Worm (Caenorhabditis elegans) whole organism, L1 larva: Measurements from ENCODE around the gene mtm-5.

Source experiments
- aha-1 ChIP-seq: fragments of 150-350 bp; optimal IDR thresholded peaks from 2 replicates; lab custom pipeline; 2014; ENCODE audit warnings: missing biosample characterization, missing genetic modification characterization
- ama-1 ChIP-seq: fragments of 150-350 bp; optimal IDR thresholded peaks from 2 replicates; lab custom pipeline; 2014
- ceh-63 ChIP-seq: fragments of 200-800 bp; sonication (Bioruptor generic); optimal IDR thresholded peaks from 2 replicates; lab custom pipeline; 2018; ENCODE audit warnings: mild to moderate bottlenecking, missing genetic modification characterization, missing compliant biosample characterization
- ceh-82 ChIP-seq, 3 experiments: fragments of 150-350 bp in 1 of 3; sonication (generic microtip) in 2 of 3; optimal IDR thresholded peaks; 2 replicates each; lab custom pipeline; 2014 to 2017; ENCODE audit warnings: missing biosample characterization in 3 of 3, missing genetic modification characterization in 3 of 3
- lin-13 ChIP-seq: fragments of 150-350 bp; optimal IDR thresholded peaks from 2 replicates; lab custom pipeline; 2014; ENCODE audit warnings: missing biosample characterization, missing genetic modification reagents, missing genetic modification characterization
- lir-3 ChIP-seq: sonication (generic microtip); optimal IDR thresholded peaks from 2 replicates; lab custom pipeline; 2016; ENCODE audit warnings: mild to moderate bottlenecking, missing genetic modification characterization, moderate library complexity, missing compliant biosample characterization; ENCODE audit not compliant: poor library complexity
- nhr-11 ChIP-seq: fragments of 150-350 bp; optimal IDR thresholded peaks from 2 replicates; lab custom pipeline; 2014; ENCODE audit warnings: missing biosample characterization, missing genetic modification characterization
- nhr-28 ChIP-seq: fragments of 150-350 bp; optimal IDR thresholded peaks from 2 replicates; lab custom pipeline; 2014; ENCODE audit warnings: missing biosample characterization, missing genetic modification characterization
- nhr-77 ChIP-seq: fragments of 150-350 bp; optimal IDR thresholded peaks from 2 replicates; lab custom pipeline; 2014; ENCODE audit warnings: missing biosample characterization, missing genetic modification characterization
- sox-4 ChIP-seq: sonication (generic microtip); optimal IDR thresholded peaks from 2 replicates; lab custom pipeline; 2016; ENCODE audit warnings: missing genetic modification characterization, missing compliant biosample characterization
- tlp-1 ChIP-seq: fragments of 150-350 bp; optimal IDR thresholded peaks from 2 replicates; lab custom pipeline; 2014; ENCODE audit warnings: missing biosample characterization, missing genetic modification characterization
- ztf-11 ChIP-seq, 2 experiments: sonication (generic microtip); optimal IDR thresholded peaks; 2 replicates each; lab custom pipeline; 2016 to 2017; ENCODE audit warnings: missing genetic modification characterization in 2 of 2, missing biosample characterization in 1 of 2, missing compliant biosample characterization in 1 of 2

- no peak for TF ChIP-seq tlp-1 (tag; lab: Kevin White, UChicago)
- no peak for TF ChIP-seq ceh-82 (tag; optimal IDR thresholded peaks at IDR 0.05; lab: Kevin White, UChicago)
- no peak for TF ChIP-seq nhr-77 (tag; lab: Kevin White, UChicago)
- no peak for TF ChIP-seq nhr-28 (tag; lab: Kevin White, UChicago)
- no peak for TF ChIP-seq aha-1 (tag; lab: Kevin White, UChicago)
- TF ChIP-seq lin-13 = no peak
- no peak for TF ChIP-seq ama-1
- TF ChIP-seq ztf-11 (tag; optimal IDR thresholded peaks at IDR 0.05; lab: Kevin White, UChicago) = no peak
- no peak for TF ChIP-seq lir-3 (tag; lab: Kevin White, UChicago)
- no peak for TF ChIP-seq ceh-63
- no peak for TF ChIP-seq nhr-11 (tag; lab: Kevin White, UChicago)
- no peak for TF ChIP-seq sox-4 (tag; lab: Kevin White, UChicago)
Observed at ce11 chrX:5208326-5208725, 34.9 kb downstream of the mtm-5 start.
